Fruit fly (Drosophila melanogaster) whole organism, embryonic: Measurements from ENCODE around the gene GAPcenA.
A peak's percentile ranks its signal among the peaks of the same experiment; 100 is the strongest.

Experiments used
- ATbp ChIP-seq: fragments of 200-800 bp; sonication (Bioruptor generic); optimal IDR thresholded peaks from 2 replicates; lab custom pipeline; 2017; ENCODE audit warnings: missing biosample characterization, mild to moderate bottlenecking, missing genetic modification characterization, missing genetic modification reagents
- Bgb ChIP-seq: fragments of 200-800 bp; sonication (Bioruptor generic); IDR thresholded peaks from 2 replicates; pipeline ENCODE4 v1.3.6; 2022; ENCODE audit warnings: missing biosample characterization, missing genetic modification characterization; ENCODE audit not compliant: partially characterized antibody
- CG10431 ChIP-seq: fragments of 200-800 bp; sonication (Bioruptor generic); optimal IDR thresholded peaks from 3 replicates; lab custom pipeline; 2018; ENCODE audit warnings: missing biosample characterization, mild to moderate bottlenecking, missing genetic modification characterization
- CG13775 ChIP-seq: fragments of 200-800 bp; sonication (Bioruptor generic); optimal IDR thresholded peaks from 3 replicates; lab custom pipeline; 2017; ENCODE audit warnings: missing biosample characterization, mild to moderate bottlenecking, missing genetic modification characterization
- CG13894 ChIP-seq: fragments of 200-800 bp; sonication (Bioruptor generic); optimal IDR thresholded peaks from 3 replicates; lab custom pipeline; 2018; ENCODE audit warnings: missing biosample characterization, mild to moderate bottlenecking, missing genetic modification characterization, moderate library complexity
- CG2889 ChIP-seq: fragments of 200-800 bp; sonication (Bioruptor generic); IDR thresholded peaks from 3 replicates; pipeline ENCODE4 v1.3.6; 2022; ENCODE audit warnings: missing biosample characterization, missing genetic modification characterization
- CG3847 ChIP-seq: fragments of 200-800 bp; sonication (Bioruptor generic); IDR thresholded peaks from 2 replicates; pipeline ENCODE4 v1.3.6; 2022; ENCODE audit warnings: missing biosample characterization, missing genetic modification characterization
- CG6813 ChIP-seq: fragments of 200-800 bp; sonication (Bioruptor generic); optimal IDR thresholded peaks from 2 replicates; lab custom pipeline; 2017; ENCODE audit warnings: missing biosample characterization, missing genetic modification characterization, mild to moderate bottlenecking, moderate library complexity, missing genetic modification reagents
- CG6854 ChIP-seq: fragments of 200-800 bp; sonication (Bioruptor generic); optimal IDR thresholded peaks from 3 replicates; lab custom pipeline; 2017; ENCODE audit warnings: missing biosample characterization, mild to moderate bottlenecking, missing genetic modification characterization
- CG8089 ChIP-seq: fragments of 200-800 bp; sonication (Bioruptor generic); optimal IDR thresholded peaks from 3 replicates; lab custom pipeline; 2016; ENCODE audit warnings: missing biosample characterization, missing genetic modification characterization
- CG9609 ChIP-seq: fragments of 200-800 bp; sonication (Bioruptor generic); optimal IDR thresholded peaks from 3 replicates; lab custom pipeline; 2016; ENCODE audit warnings: missing biosample characterization, missing genetic modification characterization
- E2f2 ChIP-seq: fragments of 200-800 bp; sonication (Bioruptor generic); IDR thresholded peaks from 2 replicates; pipeline ENCODE4 v1.3.6; 2022; ENCODE audit warnings: missing biosample characterization, missing genetic modification characterization
- Ets97D ChIP-seq: fragments of 200-800 bp; sonication (Bioruptor generic); optimal IDR thresholded peaks from 3 replicates; lab custom pipeline; 2016; ENCODE audit warnings: missing biosample characterization, missing genetic modification characterization
- HHEX ChIP-seq: fragments of 200-800 bp; sonication (Bioruptor generic); optimal IDR thresholded peaks from 3 replicates; lab custom pipeline; 2017; ENCODE audit warnings: missing biosample characterization, mild to moderate bottlenecking, missing genetic modification characterization, missing genetic modification reagents
- Hand ChIP-seq: fragments of 200-800 bp; sonication (Bioruptor generic); optimal IDR thresholded peaks from 2 replicates; lab custom pipeline; 2017; ENCODE audit warnings: mild to moderate bottlenecking, missing biosample characterization, missing genetic modification reagents, missing genetic modification characterization
- Hr39 ChIP-seq: fragments of >200 bp; optimal IDR thresholded peaks from 2 replicates; lab custom pipeline; 2017
- MTF-1 ChIP-seq: fragments of 200-800 bp; sonication (Bioruptor generic); optimal IDR thresholded peaks from 2 replicates; lab custom pipeline; 2018; ENCODE audit warnings: missing biosample characterization, mild to moderate bottlenecking, missing genetic modification characterization, borderline replicate concordance
- Mes4 ChIP-seq: fragments of 200-800 bp; sonication (Bioruptor generic); optimal IDR thresholded peaks from 2 replicates; lab custom pipeline; 2016; ENCODE audit warnings: missing biosample characterization, missing genetic modification characterization
- Opbp ChIP-seq: fragments of 200-800 bp; sonication (Bioruptor generic); IDR thresholded peaks from 3 replicates; pipeline ENCODE4 v1.3.6; 2022; ENCODE audit warnings: missing biosample characterization, missing genetic modification characterization; ENCODE audit not compliant: partially characterized antibody
- Rfx ChIP-seq: fragments of 200-800 bp; sonication (Bioruptor generic); IDR thresholded peaks from 2 replicates; pipeline ENCODE4 v1.3.6; 2022; ENCODE audit warnings: missing biosample characterization, missing genetic modification characterization
- ac ChIP-seq: fragments of 200-800 bp; sonication (Bioruptor generic); optimal IDR thresholded peaks from 3 replicates; lab custom pipeline; 2017; ENCODE audit warnings: missing biosample characterization, mild to moderate bottlenecking, missing genetic modification characterization
- br ChIP-seq: fragments of >200 bp; optimal IDR thresholded peaks from 2 replicates; lab custom pipeline; 2017
- cad ChIP-seq: fragments of >200 bp; optimal IDR thresholded peaks from 2 replicates; lab custom pipeline; 2017; ENCODE audit warnings: missing biosample characterization, missing genetic modification characterization
- cg ChIP-seq: fragments of 200-800 bp; sonication (Bioruptor generic); optimal IDR thresholded peaks from 3 replicates; lab custom pipeline; 2019; ENCODE audit warnings: missing biosample characterization, mild to moderate bottlenecking, missing genetic modification characterization, moderate library complexity
- chinmo ChIP-seq: fragments of 200-800 bp; sonication (Bioruptor generic); IDR thresholded peaks from 4 replicates; pipeline ENCODE4 v1.3.6; 2022; ENCODE audit warnings: missing biosample characterization, missing genetic modification characterization; ENCODE audit not compliant: partially characterized antibody
- corto ChIP-seq: fragments of 200-800 bp; sonication (Bioruptor generic); optimal IDR thresholded peaks from 2 replicates; lab custom pipeline; 2016; ENCODE audit warnings: missing biosample characterization, mild to moderate bottlenecking, missing genetic modification characterization, moderate library complexity
- croc ChIP-seq: fragments of 200-800 bp; sonication (Bioruptor generic); conservative IDR thresholded peaks from 3 replicates; pipeline ENCODE4 v1.3.6; 2022; ENCODE audit warnings: missing biosample characterization, missing genetic modification characterization
- dimm ChIP-seq: fragments of 200-800 bp; sonication (Bioruptor generic); IDR thresholded peaks from 2 replicates; pipeline ENCODE4 v1.3.6; 2022; ENCODE audit warnings: missing biosample characterization, missing genetic modification characterization
- dm ChIP-seq: fragments of 200-800 bp; sonication (Bioruptor generic); optimal IDR thresholded peaks from 3 replicates; lab custom pipeline; 2016; ENCODE audit warnings: missing biosample characterization, missing genetic modification characterization
- dmrt11E ChIP-seq: fragments of 200-800 bp; sonication (Bioruptor generic); optimal IDR thresholded peaks from 3 replicates; lab custom pipeline; 2018; ENCODE audit warnings: missing biosample characterization, mild to moderate bottlenecking, missing genetic modification characterization, moderate library complexity
- ems ChIP-seq: fragments of 200-800 bp; sonication (Bioruptor generic); optimal IDR thresholded peaks from 3 replicates; lab custom pipeline; 2016; ENCODE audit warnings: missing biosample characterization, missing genetic modification characterization
- grn ChIP-seq: fragments of 200-800 bp; sonication (Bioruptor generic); optimal IDR thresholded peaks from 3 replicates; lab custom pipeline; 2017; ENCODE audit warnings: missing biosample characterization, missing genetic modification characterization
- gro ChIP-seq: fragments of 200-800 bp; sonication (Bioruptor generic); optimal IDR thresholded peaks from 2 replicates; lab custom pipeline; 2016; ENCODE audit warnings: missing biosample characterization, missing genetic modification characterization
- gsb-n ChIP-seq: fragments of 200-800 bp; sonication (Bioruptor generic); optimal IDR thresholded peaks from 3 replicates; lab custom pipeline; 2018; ENCODE audit warnings: missing biosample characterization, mild to moderate bottlenecking, missing genetic modification characterization
- mirr ChIP-seq: fragments of 200-800 bp; sonication (Bioruptor generic); optimal IDR thresholded peaks from 3 replicates; lab custom pipeline; 2018; ENCODE audit warnings: missing biosample characterization, mild to moderate bottlenecking, missing genetic modification characterization
- nerfin-1 ChIP-seq: fragments of 200-800 bp; sonication (Bioruptor generic); optimal IDR thresholded peaks from 3 replicates; lab custom pipeline; 2019; ENCODE audit warnings: missing biosample characterization, mild to moderate bottlenecking, missing genetic modification characterization, moderate library complexity
- peb ChIP-seq: fragments of 200-800 bp; sonication (Bioruptor generic); IDR thresholded peaks from 2 replicates; pipeline ENCODE4 v1.3.6; 2022; ENCODE audit warnings: missing biosample characterization, missing genetic modification characterization
- row ChIP-seq: fragments of 200-800 bp; sonication (Bioruptor generic); IDR thresholded peaks from 3 replicates; pipeline ENCODE4 v1.3.6; 2022; ENCODE audit warnings: missing biosample characterization, missing genetic modification characterization
- schlank ChIP-seq: fragments of 200-800 bp; sonication (Bioruptor generic); optimal IDR thresholded peaks from 2 replicates; lab custom pipeline; 2018; ENCODE audit warnings: missing biosample characterization, mild to moderate bottlenecking, missing genetic modification characterization
- sisA ChIP-seq: fragments of 200-800 bp; sonication (Bioruptor generic); IDR thresholded peaks from 2 replicates; pipeline ENCODE4 v1.3.6; 2022; ENCODE audit warnings: missing biosample characterization, missing genetic modification characterization
- sob ChIP-seq: fragments of 200-800 bp; sonication (Bioruptor generic); IDR thresholded peaks from 2 replicates; pipeline ENCODE4 v1.3.6; 2022; ENCODE audit warnings: missing biosample characterization, missing genetic modification characterization
- tll ChIP-seq, 2 experiments: fragments of 200-800 bp in 1 of 2; fragments of >200 bp in 1 of 2; sonication (Bioruptor generic) in 1 of 2; optimal IDR thresholded peaks; 2 replicates each; lab custom pipeline; 2017 to 2019; ENCODE audit warnings: missing biosample characterization in 2 of 2, missing genetic modification characterization in 2 of 2, mild to moderate bottlenecking in 1 of 2, moderate library complexity in 1 of 2
- twi ChIP-seq: fragments of 200-800 bp; optimal IDR thresholded peaks from 2 replicates; lab custom pipeline; 2019; ENCODE audit warnings: missing biosample characterization, mild to moderate bottlenecking, missing genetic modification characterization, moderate library complexity

GAPcenA gene

dm6 chr3L:8395630-8396168, 49.3 kb downstream of the GAPcenA start, which contains the start of gene CG7120 (continued):
- TF ChIP-seq CG9609 (GFP tag; lab: Kevin White, UChicago), result no peak
- TF ChIP-seq schlank (tag; lab: Kevin White, UChicago), result no peak
- TF ChIP-seq chinmo (GFP tag; lab: Robert Waterston, UW), result no peak
- TF ChIP-seq corto (GFP tag; lab: Kevin White, UChicago), result no peak
- TF ChIP-seq CG6813 (GFP tag; lab: Kevin White, UChicago), result no peak
- TF ChIP-seq nerfin-1, result peak; percentile 65
- no peak for TF ChIP-seq Hr39
- TF ChIP-seq Rfx (GFP tag; lab: Robert Waterston, UW), result peak; percentile 24; the same call in 1 of the 2 replicates
- TF ChIP-seq Bgb (GFP tag; lab: Robert Waterston, UW), result no peak
- TF ChIP-seq croc (GFP tag; lab: Robert Waterston, UW), result peak; percentile 29; the same call in 1 of the 3 replicates
- peak; percentile 34 for TF ChIP-seq CG13775 (GFP tag; lab: Kevin White, UChicago)
- no peak for TF ChIP-seq dimm (GFP tag; lab: Robert Waterston, UW)
- peak; percentile 62; the same call in 1 of the 2 replicates for TF ChIP-seq sob (GFP tag; lab: Robert Waterston, UW)
- no peak for TF ChIP-seq grn (GFP tag; lab: Kevin White, UChicago)
- TF ChIP-seq dm, result no peak
- peak; percentile 26 for TF ChIP-seq ATbp (GFP tag; lab: Kevin White, UChicago)
- TF ChIP-seq mirr (GFP tag; lab: Kevin White, UChicago), result no peak
- TF ChIP-seq Hand (GFP tag; lab: Kevin White, UChicago), result peak; percentile 48
- TF ChIP-seq gro (GFP tag; lab: Kevin White, UChicago), result no peak
- peak; percentile 34 for TF ChIP-seq Mes4 (GFP tag; lab: Kevin White, UChicago)
- no peak for TF ChIP-seq br
- TF ChIP-seq CG2889 (GFP tag; lab: Robert Waterston, UW), result no peak
- no peak for TF ChIP-seq CG3847 (GFP tag; lab: Robert Waterston, UW)
- TF ChIP-seq Opbp, result peak; percentile 6; the same call in 1 of the 3 replicates
- peak; percentile 18 for TF ChIP-seq MTF-1 (GFP tag; lab: Kevin White, UChicago)
- no peak for TF ChIP-seq CG6854 (GFP tag; lab: Kevin White, UChicago)
- no peak for TF ChIP-seq peb
- TF ChIP-seq HHEX (GFP tag; lab: Kevin White, UChicago), result peak; percentile 1
- TF ChIP-seq tll (GFP tag; optimal IDR thresholded peaks at IDR 0.05; lab: Kevin White, UChicago), result no peak
- no peak for TF ChIP-seq CG10431 (GFP tag; lab: Kevin White, UChicago)
- TF ChIP-seq E2f2 (GFP tag; lab: Robert Waterston, UW), result peak; percentile 11; the same call in 1 of the 2 replicates
- peak; percentile 66 for TF ChIP-seq dmrt11E (tag; lab: Kevin White, UChicago)
- TF ChIP-seq CG8089 (GFP tag; lab: Kevin White, UChicago), result peak; percentile 51

DNA sequence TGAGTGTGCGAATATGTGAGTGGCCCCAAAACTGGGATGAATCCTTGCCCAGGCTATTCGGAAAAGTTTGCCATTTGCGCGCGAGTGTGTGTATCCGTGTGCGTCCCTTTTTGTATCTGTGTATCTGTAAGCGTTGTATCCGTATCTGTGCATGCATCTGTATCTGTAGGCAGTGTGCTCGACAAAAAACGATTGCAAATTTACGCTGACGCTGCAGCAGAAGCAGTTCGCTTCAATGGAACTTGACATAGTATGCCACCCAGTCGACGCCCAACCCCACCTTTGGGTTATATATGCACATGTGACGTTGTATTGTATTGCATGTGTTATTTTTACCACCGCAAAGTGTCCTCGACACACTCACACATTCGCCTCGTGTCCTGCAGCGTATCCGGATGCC, 49.8 kb downstream of the GAPcenA start:
- TF ChIP-seq nerfin-1 (peak; percentile 40), ac (GFP tag; lab: Kevin White, UChicago) (no peak), Ets97D (no peak), gsb-n (no peak), sisA (GFP tag; lab: Robert Waterston, UW) (no peak), ems (no peak), twi (peak; percentile 36), row (GFP tag; lab: Robert Waterston, UW) (no peak), cad (GFP tag; lab: Kevin White, UChicago) (no peak), cg (GFP tag; lab: Kevin White, UChicago) (peak; percentile 65), CG13894 (no peak)
